Fruit fly (Drosophila melanogaster) whole organism, prepupa: Measurements from ENCODE around the gene Scr.

Experiments
- Blimp-1 ChIP-seq: fragments of 200-800 bp; sonication (Bioruptor generic); optimal IDR thresholded peaks from 3 replicates; lab custom pipeline; 2017; ENCODE audit warnings: missing biosample characterization, missing genetic modification characterization, mild to moderate bottlenecking, moderate library complexity, missing genetic modification reagents
- CG10631 ChIP-seq: fragments of 200-800 bp; sonication (Bioruptor generic); optimal IDR thresholded peaks from 2 replicates; lab custom pipeline; 2016; ENCODE audit warnings: missing biosample characterization, missing genetic modification characterization
- CG11294 ChIP-seq: fragments of 200-800 bp; sonication (Bioruptor generic); IDR thresholded peaks from 2 replicates; pipeline ENCODE4 v1.3.6; 2022; ENCODE audit warnings: missing biosample characterization, missing genetic modification characterization
- CG11902 ChIP-seq: fragments of 200-800 bp; sonication (Bioruptor generic); optimal IDR thresholded peaks from 3 replicates; lab custom pipeline; 2016; ENCODE audit warnings: missing biosample characterization, missing genetic modification characterization
- CG15336 ChIP-seq: fragments of 200-800 bp; sonication (Bioruptor generic); IDR thresholded peaks from 2 replicates; pipeline ENCODE4 v1.3.6; 2022; ENCODE audit warnings: missing biosample characterization, missing genetic modification characterization
- CG1621 ChIP-seq: fragments of 200-800 bp; sonication (Bioruptor generic); optimal IDR thresholded peaks from 3 replicates; lab custom pipeline; 2018; ENCODE audit warnings: missing biosample characterization, mild to moderate bottlenecking, missing genetic modification characterization
- CG16779 ChIP-seq: fragments of 200-800 bp; sonication (Bioruptor generic); optimal IDR thresholded peaks from 3 replicates; lab custom pipeline; 2017; ENCODE audit warnings: missing biosample characterization, mild to moderate bottlenecking, missing genetic modification characterization
- CG31627 ChIP-seq: fragments of 200-800 bp; sonication (Bioruptor generic); optimal IDR thresholded peaks from 3 replicates; lab custom pipeline; 2016; ENCODE audit warnings: missing biosample characterization, missing genetic modification characterization
- CG32006 ChIP-seq: fragments of 200-800 bp; sonication (Bioruptor generic); optimal IDR thresholded peaks from 3 replicates; lab custom pipeline; 2017; ENCODE audit warnings: missing biosample characterization, mild to moderate bottlenecking, missing genetic modification characterization
- CG3919 ChIP-seq: fragments of 200-800 bp; sonication (Bioruptor generic); optimal IDR thresholded peaks from 3 replicates; lab custom pipeline; 2016; ENCODE audit warnings: missing biosample characterization, missing genetic modification characterization
- CG6808 ChIP-seq: fragments of 200-800 bp; sonication (Bioruptor generic); optimal IDR thresholded peaks from 3 replicates; lab custom pipeline; 2017; ENCODE audit warnings: missing biosample characterization, missing genetic modification characterization, mild to moderate bottlenecking, moderate library complexity, missing genetic modification reagents
- CG6854 ChIP-seq: fragments of 200-800 bp; sonication (Bioruptor generic); optimal IDR thresholded peaks from 2 replicates; lab custom pipeline; 2017; ENCODE audit warnings: missing biosample characterization, mild to moderate bottlenecking, missing genetic modification characterization
- CG8119 ChIP-seq: fragments of 200-800 bp; sonication (Bioruptor generic); IDR thresholded peaks from 3 replicates; pipeline ENCODE4 v1.3.6; 2022; ENCODE audit warnings: missing biosample characterization, missing genetic modification characterization
- CG8632 ChIP-seq: fragments of 200-800 bp; sonication (Bioruptor generic); optimal IDR thresholded peaks from 3 replicates; lab custom pipeline; 2016; ENCODE audit warnings: missing biosample characterization, missing genetic modification characterization
- Eip75B ChIP-seq: fragments of 200-800 bp; sonication (Bioruptor generic); optimal IDR thresholded peaks from 3 replicates; lab custom pipeline; 2016; ENCODE audit warnings: missing biosample characterization, missing genetic modification characterization
- Eip78C ChIP-seq: fragments of 200-800 bp; sonication (Bioruptor generic); peaks from one replicate; lab custom pipeline; 2016; ENCODE audit warnings: missing biosample characterization, missing genetic modification characterization
- Hr38 ChIP-seq: sonication (Bioruptor generic); optimal IDR thresholded peaks from 2 replicates; lab custom pipeline; 2016; ENCODE audit warnings: missing biosample characterization, missing genetic modification characterization
- Hr4 ChIP-seq: fragments of 200-800 bp; sonication (Bioruptor generic); optimal IDR thresholded peaks from 3 replicates; lab custom pipeline; 2016; ENCODE audit warnings: missing biosample characterization, missing genetic modification characterization
- Lpt ChIP-seq: fragments of 200-800 bp; sonication (Bioruptor generic); optimal IDR thresholded peaks from 3 replicates; lab custom pipeline; 2016; ENCODE audit warnings: missing biosample characterization, missing genetic modification characterization
- Met ChIP-seq: fragments of 200-800 bp; sonication (Bioruptor generic); optimal IDR thresholded peaks from 3 replicates; lab custom pipeline; 2016; ENCODE audit warnings: missing biosample characterization, missing genetic modification characterization
- OdsH ChIP-seq: fragments of 200-800 bp; sonication (Bioruptor generic); optimal IDR thresholded peaks from 3 replicates; lab custom pipeline; 2016; ENCODE audit warnings: missing biosample characterization, missing genetic modification characterization
- Smox ChIP-seq: fragments of 200-800 bp; sonication (Bioruptor generic); optimal IDR thresholded peaks from 3 replicates; lab custom pipeline; 2016; ENCODE audit warnings: missing biosample characterization, missing genetic modification characterization
- Sox102F ChIP-seq: fragments of 200-800 bp; sonication (Bioruptor generic); optimal IDR thresholded peaks from 2 replicates; lab custom pipeline; 2016; ENCODE audit warnings: missing biosample characterization, mild to moderate bottlenecking, missing genetic modification characterization
- acj6 ChIP-seq: fragments of 200-800 bp; sonication (Bioruptor generic); optimal IDR thresholded peaks from 3 replicates; lab custom pipeline; 2016; ENCODE audit warnings: missing biosample characterization, missing genetic modification characterization
- cyc ChIP-seq: fragments of 200-800 bp; sonication (Bioruptor generic); optimal IDR thresholded peaks from 3 replicates; lab custom pipeline; 2016; ENCODE audit warnings: missing biosample characterization, missing genetic modification characterization
- dac ChIP-seq: fragments of 200-800 bp; sonication (Bioruptor generic); optimal IDR thresholded peaks from 2 replicates; lab custom pipeline; 2017; ENCODE audit warnings: missing biosample characterization, mild to moderate bottlenecking, missing genetic modification characterization
- esn ChIP-seq: fragments of 200-800 bp; sonication (Bioruptor generic); optimal IDR thresholded peaks from 2 replicates; lab custom pipeline; 2016; ENCODE audit warnings: missing biosample characterization, mild to moderate bottlenecking, missing genetic modification characterization, moderate library complexity
- fd59A ChIP-seq: fragments of 200-800 bp; sonication (Bioruptor generic); optimal IDR thresholded peaks from 2 replicates; lab custom pipeline; 2017; ENCODE audit warnings: missing biosample characterization, mild to moderate bottlenecking, missing genetic modification characterization, missing genetic modification reagents
- lz ChIP-seq: fragments of 200-800 bp; sonication (Bioruptor generic); optimal IDR thresholded peaks from 3 replicates; lab custom pipeline; 2016; ENCODE audit warnings: missing biosample characterization, missing genetic modification characterization
- pdm3 ChIP-seq: fragments of 200-800 bp; sonication (Bioruptor generic); optimal IDR thresholded peaks from 3 replicates; lab custom pipeline; 2016; ENCODE audit warnings: missing biosample characterization, missing genetic modification characterization
- spab ChIP-seq: fragments of 200-800 bp; sonication (Bioruptor generic); optimal IDR thresholded peaks from 2 replicates; lab custom pipeline; 2017; ENCODE audit warnings: missing biosample characterization, mild to moderate bottlenecking, missing genetic modification characterization, missing genetic modification reagents
- svp ChIP-seq: fragments of 200-800 bp; sonication (Bioruptor generic); peaks from one replicate; lab custom pipeline; 2016; ENCODE audit warnings: missing biosample characterization, missing genetic modification characterization
- topi ChIP-seq: fragments of 200-800 bp; sonication (Bioruptor generic); optimal IDR thresholded peaks from 3 replicates; lab custom pipeline; 2016; ENCODE audit warnings: missing biosample characterization, missing genetic modification characterization
- vri ChIP-seq: fragments of 200-800 bp; sonication (Bioruptor generic); optimal IDR thresholded peaks from 3 replicates; lab custom pipeline; 2016; ENCODE audit warnings: missing biosample characterization, mild to moderate bottlenecking, missing genetic modification characterization

Gene Scr

dm6 chr3R:6817977-6818903 is 31.5 kb downstream of the Scr start (continued):
- TF ChIP-seq CG6808 (no peak), Eip75B (peak; percentile 48), svp (GFP tag; lab: Kevin White, UChicago) (peak; percentile 83), CG11294 (GFP tag; lab: Robert Waterston, UW) (no peak), CG31627 (GFP tag; lab: Kevin White, UChicago) (peak; percentile 55), pdm3 (GFP tag; lab: Kevin White, UChicago) (peak; percentile 58), Hr38 (GFP tag; lab: Kevin White, UChicago) (no peak), fd59A (GFP tag; lab: Kevin White, UChicago) (no peak), CG3919 (GFP tag; lab: Kevin White, UChicago) (peak; percentile 67), CG1621 (tag; lab: Kevin White, UChicago) (no peak)

- no peak for TF ChIP-seq OdsH
- TF ChIP-seq Blimp-1 (GFP tag; lab: Kevin White, UChicago) = no peak
- no peak for TF ChIP-seq Sox102F
- TF ChIP-seq CG11902 (GFP tag; lab: Kevin White, UChicago) = no peak
- no peak for TF ChIP-seq Smox (GFP tag; lab: Kevin White, UChicago)
- no peak for TF ChIP-seq Hr4 (GFP tag; lab: Kevin White, UChicago)
- TF ChIP-seq Met = no peak
- TF ChIP-seq CG8119 (GFP tag; lab: Robert Waterston, UW) = no peak
- no peak for TF ChIP-seq CG32006 (GFP tag; lab: Kevin White, UChicago)
- no peak for TF ChIP-seq Lpt (GFP tag; lab: Kevin White, UChicago)
- no peak for TF ChIP-seq pdm3 (GFP tag; lab: Kevin White, UChicago)
- TF ChIP-seq spab (GFP tag; lab: Kevin White, UChicago) = no peak
- no peak for TF ChIP-seq Eip78C
- no peak for TF ChIP-seq CG15336 (GFP tag; lab: Robert Waterston, UW)
- TF ChIP-seq CG16779 (tag; lab: Kevin White, UChicago) = no peak
These were observed 32.6 kb downstream of the Scr start for dm6 chr3R:6817200-6817599.

- TF ChIP-seq Met (peak; percentile 6), lz (peak; percentile 7), dac (GFP tag; lab: Kevin White, UChicago) (no peak), Eip78C (peak; percentile 81), topi (peak; percentile 10), CG8632 (GFP tag; lab: Kevin White, UChicago) (no peak), Eip75B (peak; percentile 1), Hr4 (GFP tag; lab: Kevin White, UChicago) (no peak), Sox102F (peak; percentile 28), CG1621 (tag; lab: Kevin White, UChicago) (peak; percentile 5), cyc (GFP tag; lab: Kevin White, UChicago) (no peak), acj6 (GFP tag; lab: Kevin White, UChicago) (peak; percentile 5), Smox (GFP tag; lab: Kevin White, UChicago) (peak; percentile 29), CG10631 (peak; percentile 19), svp (GFP tag; lab: Kevin White, UChicago) (peak; percentile 77), vri (GFP tag; lab: Kevin White, UChicago) (peak; percentile 57), CG11902 (GFP tag; lab: Kevin White, UChicago) (no peak), esn (GFP tag; lab: Kevin White, UChicago) (peak; percentile 36), CG32006 (GFP tag; lab: Kevin White, UChicago) (peak; percentile 11), CG6854 (GFP tag; lab: Kevin White, UChicago) (peak; percentile 44)
- TF ChIP-seq, all 60 proteins: peak for 15
These were observed 33.4 kb downstream of the Scr start for dm6 chr3R:6816272-6816980.
